Fruit fly (Drosophila melanogaster) S2 (cell line): ENCODE data around the gene Drsl5.

Source experiments
- CG8478 ChIP-seq: fragments of >200 bp; optimal IDR thresholded peaks from 2 replicates; lab custom pipeline; 2018
- CTCF ChIP-seq, 2 experiments: fragments of >200 bp; optimal IDR thresholded peaks; 2 replicates each; lab custom pipeline; 2018

- no peak for TF ChIP-seq CTCF (optimal IDR thresholded peaks at IDR 0.05; lab: Kevin White, UChicago)
- no peak for TF ChIP-seq CG8478 (lab: Kevin White, UChicago)
These were observed 11.2 kb upstream of the Drsl5 start for dm6 chr3L:3305430-3305829.
